ENCODE assay signal across 4 worm cellular contexts in the genomic region with DNA sequence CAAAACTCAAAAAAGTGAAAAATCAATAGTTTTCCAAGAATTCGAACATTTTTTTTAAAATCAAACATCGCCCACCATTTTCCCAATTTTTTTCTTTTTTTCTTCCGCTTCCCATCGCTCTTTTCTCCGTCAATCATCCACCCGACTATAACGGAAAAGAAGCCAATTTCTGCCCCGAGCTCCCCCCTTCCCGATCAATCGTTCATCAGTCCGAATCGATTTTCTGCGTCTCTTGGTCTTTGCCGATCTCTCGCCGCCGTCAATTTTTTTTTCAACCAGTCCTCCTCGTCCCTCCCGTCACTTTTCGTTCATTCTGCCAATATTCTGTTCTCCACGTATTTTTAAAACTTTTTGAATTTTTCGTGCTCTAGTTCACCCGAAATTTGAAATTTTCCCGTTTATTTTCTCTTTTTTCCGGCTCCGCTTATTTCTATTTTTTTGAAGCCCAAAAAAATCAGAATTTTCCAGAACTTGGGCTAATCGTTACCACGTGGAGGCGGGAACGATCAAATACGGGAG.
A peak's percentile ranks its signal among the peaks of the same experiment; 100 is the strongest.
TF ChIP-seq lines count a peak whose summit lies in the region.

ell-1 (plus strand) TSS at position 469 of the 519 bp plus-strand sequence.

TF ChIP-seq in whole organism, L3 larva, 47 proteins besides CTCF, POLR2A, EP300 and RAD21:
- TF ChIP-seq nfya-1 (tag; optimal IDR thresholded peaks at IDR 0.05; lab: Kevin White, UChicago; ENCODE audit: insufficient read depth) = peak; percentile 3
- peak; percentile 18 for TF ChIP-seq pha-4 (tag; optimal IDR thresholded peaks at IDR 0.05; lab: Kevin White, UChicago)
- no peak for TF ChIP-seq unc-62 (GFP tag; optimal IDR thresholded peaks at IDR 0.05; lab: Kevin White, UChicago)
- TF ChIP-seq elt-1 (tag; optimal IDR thresholded peaks at IDR 0.05; lab: Kevin White, UChicago) = no peak
- TF ChIP-seq lin-15B (tag; optimal IDR thresholded peaks at IDR 0.05; lab: Kevin White, UChicago) = no peak
- TF ChIP-seq ceh-28 (tag; optimal IDR thresholded peaks at IDR 0.05; lab: Kevin White, UChicago) = peak; percentile 4

TF ChIP-seq in whole organism, L4 larva, 104 proteins besides CTCF, POLR2A, EP300 and RAD21:
- peak; percentile 30; the same call in 1 of the 2 replicates for TF ChIP-seq set-16 (GFP tag; IDR thresholded peaks at IDR 0.05; lab: Robert Waterston, UW)
- TF ChIP-seq ceh-44 (GFP tag; IDR thresholded peaks at IDR 0.05; lab: Robert Waterston, UW) = no peak
- TF ChIP-seq nhr-102 (tag; optimal IDR thresholded peaks at IDR 0.05; lab: Kevin White, UChicago) = no peak
- no peak for TF ChIP-seq nhr-6 (tag; optimal IDR thresholded peaks at IDR 0.05; lab: Kevin White, UChicago)
- TF ChIP-seq madf-9 (GFP tag; conservative IDR thresholded peaks at IDR 0.05; lab: Robert Waterston, UW) = no peak
- TF ChIP-seq mes-2 (tag; optimal IDR thresholded peaks at IDR 0.05; lab: Kevin White, UChicago; ENCODE audit: poor library complexity, severe bottlenecking) = peak; percentile 1
- TF ChIP-seq dmd-8 (GFP tag; IDR thresholded peaks at IDR 0.05; lab: Robert Waterston, UW) = no peak
- no peak for TF ChIP-seq lin-29 (GFP tag; IDR thresholded peaks at IDR 0.05; lab: Robert Waterston, UW)
- peak; percentile 16 for TF ChIP-seq hlh-11 (tag; optimal IDR thresholded peaks at IDR 0.05; lab: Kevin White, UChicago)
- peak in 1 of 2 experiments; percentile 88 for TF ChIP-seq unc-62 (GFP tag; optimal IDR thresholded peaks at IDR 0.05 in 1 of 2; lab: Kevin White, UChicago)
- no peak for TF ChIP-seq unc-62 (tag; optimal IDR thresholded peaks at IDR 0.05; lab: Kevin White, UChicago)
- no peak for TF ChIP-seq F10B5.3 (tag; optimal IDR thresholded peaks at IDR 0.05; lab: Kevin White, UChicago)
- no peak for TF ChIP-seq daf-8 (GFP tag; IDR thresholded peaks at IDR 0.05; lab: Robert Waterston, UW)
- peak; percentile 65 for TF ChIP-seq dmd-6 (GFP tag; IDR thresholded peaks at IDR 0.05; lab: Robert Waterston, UW)
- no peak for TF ChIP-seq lir-3 (tag; optimal IDR thresholded peaks at IDR 0.05; lab: Kevin White, UChicago)

TF ChIP-seq in whole organism, late embryonic, 69 proteins besides CTCF, POLR2A, EP300 and RAD21:
- TF ChIP-seq C08G9.2 (tag; optimal IDR thresholded peaks at IDR 0.05; lab: Kevin White, UChicago) = peak; percentile 11
- TF ChIP-seq unc-42 (tag; optimal IDR thresholded peaks at IDR 0.05; lab: Kevin White, UChicago) = no peak

TF ChIP-seq in whole organism, young adult, 124 proteins besides CTCF, POLR2A, EP300 and RAD21:
- TF ChIP-seq let-607 (tag; optimal IDR thresholded peaks at IDR 0.05; lab: Kevin White, UChicago) = peak in 1 of 2 experiments; percentile 51
- TF ChIP-seq mel-28 (tag; optimal IDR thresholded peaks at IDR 0.05; lab: Kevin White, UChicago; ENCODE audit: borderline replicate concordance) = no peak
- peak; percentile 36 for TF ChIP-seq attf-5 (GFP tag; optimal IDR thresholded peaks at IDR 0.05; lab: Kevin White, UChicago)
- peak; percentile 96 for TF ChIP-seq nhr-80 (tag; optimal IDR thresholded peaks at IDR 0.05; lab: Kevin White, UChicago)
- no peak for TF ChIP-seq nhr-27 (tag; optimal IDR thresholded peaks at IDR 0.05; lab: Kevin White, UChicago)
- TF ChIP-seq ztf-28 (GFP tag; IDR thresholded peaks at IDR 0.05; lab: Robert Waterston, UW) = no peak
- no peak for TF ChIP-seq madf-6 (GFP tag; IDR thresholded peaks at IDR 0.05; lab: Robert Waterston, UW)
- no peak for TF ChIP-seq F10E7.11 (tag; optimal IDR thresholded peaks at IDR 0.05; lab: Kevin White, UChicago)
- TF ChIP-seq hmg-1.2 (GFP tag; IDR thresholded peaks at IDR 0.05; lab: Robert Waterston, UW) = peak; percentile 29; the same call in 1 of the 2 replicates
- TF ChIP-seq atf-7 (tag; optimal IDR thresholded peaks at IDR 0.05; lab: Kevin White, UChicago) = no peak
- TF ChIP-seq lin-35 (GFP tag; optimal IDR thresholded peaks at IDR 0.05; lab: Kevin White, UChicago) = no peak
- TF ChIP-seq B0035.1 (tag; optimal IDR thresholded peaks at IDR 0.05; lab: Kevin White, UChicago) = no peak
- TF ChIP-seq zfh-2 (GFP tag; conservative IDR thresholded peaks at IDR 0.05; lab: Robert Waterston, UW) = peak; percentile 61; the same call in 1 of the 2 replicates
- no peak for TF ChIP-seq F55B11.4 (tag; optimal IDR thresholded peaks at IDR 0.05; lab: Kevin White, UChicago; ENCODE audit: borderline replicate concordance, insufficient read depth)
